Fruit fly (Drosophila melanogaster) whole organism, prepupa: ENCODE results near the gene AstCC.
A peak's percentile ranks its signal among the peaks of the same experiment; 100 is the strongest.

ENCODE experiments used
- Blimp-1 ChIP-seq: fragments of 200-800 bp; sonication (Bioruptor generic); optimal IDR thresholded peaks from 3 replicates; lab custom pipeline; 2017; ENCODE audit warnings: missing biosample characterization, missing genetic modification characterization, mild to moderate bottlenecking, moderate library complexity, missing genetic modification reagents
- CG10631 ChIP-seq: fragments of 200-800 bp; sonication (Bioruptor generic); optimal IDR thresholded peaks from 2 replicates; lab custom pipeline; 2016; ENCODE audit warnings: missing biosample characterization, missing genetic modification characterization
- CG11294 ChIP-seq: fragments of 200-800 bp; sonication (Bioruptor generic); IDR thresholded peaks from 2 replicates; pipeline ENCODE4 v1.3.6; 2022; ENCODE audit warnings: missing biosample characterization, missing genetic modification characterization
- CG11762 ChIP-seq: fragments of 200-800 bp; sonication (Bioruptor generic); optimal IDR thresholded peaks from 3 replicates; lab custom pipeline; 2016; ENCODE audit warnings: missing biosample characterization, missing genetic modification characterization; ENCODE audit not compliant: insufficient read depth
- CG11902 ChIP-seq: fragments of 200-800 bp; sonication (Bioruptor generic); optimal IDR thresholded peaks from 3 replicates; lab custom pipeline; 2016; ENCODE audit warnings: missing biosample characterization, missing genetic modification characterization
- CG15336 ChIP-seq: fragments of 200-800 bp; sonication (Bioruptor generic); IDR thresholded peaks from 2 replicates; pipeline ENCODE4 v1.3.6; 2022; ENCODE audit warnings: missing biosample characterization, missing genetic modification characterization
- CG1621 ChIP-seq: fragments of 200-800 bp; sonication (Bioruptor generic); optimal IDR thresholded peaks from 3 replicates; lab custom pipeline; 2018; ENCODE audit warnings: missing biosample characterization, mild to moderate bottlenecking, missing genetic modification characterization
- CG32006 ChIP-seq: fragments of 200-800 bp; sonication (Bioruptor generic); optimal IDR thresholded peaks from 3 replicates; lab custom pipeline; 2017; ENCODE audit warnings: missing biosample characterization, mild to moderate bottlenecking, missing genetic modification characterization
- CG34406 ChIP-seq: fragments of 200-800 bp; sonication (Bioruptor generic); optimal IDR thresholded peaks from 3 replicates; lab custom pipeline; 2016; ENCODE audit warnings: missing biosample characterization, missing genetic modification characterization
- CG3919 ChIP-seq: fragments of 200-800 bp; sonication (Bioruptor generic); optimal IDR thresholded peaks from 3 replicates; lab custom pipeline; 2016; ENCODE audit warnings: missing biosample characterization, missing genetic modification characterization
- CG4318 ChIP-seq: fragments of 200-800 bp; sonication (Bioruptor generic); optimal IDR thresholded peaks from 3 replicates; lab custom pipeline; 2017; ENCODE audit warnings: missing biosample characterization, mild to moderate bottlenecking, missing genetic modification characterization
- CG6163 ChIP-seq: fragments of 200-800 bp; sonication (Bioruptor generic); IDR thresholded peaks from 3 replicates; pipeline ENCODE4 v1.3.6; 2022; ENCODE audit warnings: missing biosample characterization, missing genetic modification characterization
- CG6792 ChIP-seq: fragments of 200-800 bp; sonication (Bioruptor generic); optimal IDR thresholded peaks from 3 replicates; lab custom pipeline; 2016; ENCODE audit warnings: missing biosample characterization, missing genetic modification characterization
- CG6808 ChIP-seq: fragments of 200-800 bp; sonication (Bioruptor generic); optimal IDR thresholded peaks from 3 replicates; lab custom pipeline; 2017; ENCODE audit warnings: missing biosample characterization, missing genetic modification characterization, mild to moderate bottlenecking, moderate library complexity, missing genetic modification reagents
- CG6854 ChIP-seq: fragments of 200-800 bp; sonication (Bioruptor generic); optimal IDR thresholded peaks from 2 replicates; lab custom pipeline; 2017; ENCODE audit warnings: missing biosample characterization, mild to moderate bottlenecking, missing genetic modification characterization
- CG7368 ChIP-seq: fragments of 200-800 bp; sonication (Bioruptor generic); optimal IDR thresholded peaks from 3 replicates; lab custom pipeline; 2016; ENCODE audit warnings: missing biosample characterization, missing genetic modification characterization
- CG8632 ChIP-seq: fragments of 200-800 bp; sonication (Bioruptor generic); optimal IDR thresholded peaks from 3 replicates; lab custom pipeline; 2016; ENCODE audit warnings: missing biosample characterization, missing genetic modification characterization
- CG9139 ChIP-seq: fragments of 200-800 bp; sonication (Bioruptor generic); optimal IDR thresholded peaks from 3 replicates; lab custom pipeline; 2017; ENCODE audit warnings: missing biosample characterization, mild to moderate bottlenecking, missing genetic modification characterization
- Eip93F ChIP-seq: fragments of 200-800 bp; sonication (Bioruptor generic); optimal IDR thresholded peaks from 2 replicates; lab custom pipeline; 2016; ENCODE audit warnings: missing biosample characterization, mild to moderate bottlenecking, missing genetic modification characterization
- Ets96B ChIP-seq: fragments of 200-800 bp; optimal IDR thresholded peaks from 2 replicates; lab custom pipeline; 2019; ENCODE audit warnings: missing biosample characterization, mild to moderate bottlenecking, missing genetic modification characterization, moderate library complexity
- Gug ChIP-seq: fragments of 200-800 bp; sonication (Bioruptor generic); IDR thresholded peaks from 2 replicates; pipeline ENCODE4 v1.3.6; 2022; ENCODE audit warnings: missing biosample characterization, missing genetic modification characterization
- Hr38 ChIP-seq: sonication (Bioruptor generic); optimal IDR thresholded peaks from 2 replicates; lab custom pipeline; 2016; ENCODE audit warnings: missing biosample characterization, missing genetic modification characterization
- Hr39 ChIP-seq: fragments of 200-800 bp; sonication (Bioruptor generic); optimal IDR thresholded peaks from 2 replicates; lab custom pipeline; 2016; ENCODE audit warnings: missing biosample characterization, missing genetic modification characterization
- Hr4 ChIP-seq: fragments of 200-800 bp; sonication (Bioruptor generic); optimal IDR thresholded peaks from 3 replicates; lab custom pipeline; 2016; ENCODE audit warnings: missing biosample characterization, missing genetic modification characterization
- Lpt ChIP-seq: fragments of 200-800 bp; sonication (Bioruptor generic); optimal IDR thresholded peaks from 3 replicates; lab custom pipeline; 2016; ENCODE audit warnings: missing biosample characterization, missing genetic modification characterization
- Met ChIP-seq: fragments of 200-800 bp; sonication (Bioruptor generic); optimal IDR thresholded peaks from 3 replicates; lab custom pipeline; 2016; ENCODE audit warnings: missing biosample characterization, missing genetic modification characterization
- Smox ChIP-seq: fragments of 200-800 bp; sonication (Bioruptor generic); optimal IDR thresholded peaks from 3 replicates; lab custom pipeline; 2016; ENCODE audit warnings: missing biosample characterization, missing genetic modification characterization
- Sox102F ChIP-seq: fragments of 200-800 bp; sonication (Bioruptor generic); optimal IDR thresholded peaks from 2 replicates; lab custom pipeline; 2016; ENCODE audit warnings: missing biosample characterization, mild to moderate bottlenecking, missing genetic modification characterization
- Sox14 ChIP-seq: fragments of 200-800 bp; sonication (Bioruptor generic); optimal IDR thresholded peaks from 3 replicates; lab custom pipeline; 2016; ENCODE audit warnings: missing biosample characterization, missing genetic modification characterization
- Sox15 ChIP-seq: fragments of 200-800 bp; sonication (Bioruptor generic); optimal IDR thresholded peaks from 3 replicates; lab custom pipeline; 2016; ENCODE audit warnings: missing biosample characterization, missing genetic modification characterization
- achi ChIP-seq: fragments of 200-800 bp; sonication (Bioruptor generic); optimal IDR thresholded peaks from 3 replicates; lab custom pipeline; 2016; ENCODE audit warnings: missing biosample characterization, missing genetic modification characterization
- acj6 ChIP-seq: fragments of 200-800 bp; sonication (Bioruptor generic); optimal IDR thresholded peaks from 3 replicates; lab custom pipeline; 2016; ENCODE audit warnings: missing biosample characterization, missing genetic modification characterization
- cyc ChIP-seq: fragments of 200-800 bp; sonication (Bioruptor generic); optimal IDR thresholded peaks from 3 replicates; lab custom pipeline; 2016; ENCODE audit warnings: missing biosample characterization, missing genetic modification characterization
- dac ChIP-seq: fragments of 200-800 bp; sonication (Bioruptor generic); optimal IDR thresholded peaks from 2 replicates; lab custom pipeline; 2017; ENCODE audit warnings: missing biosample characterization, mild to moderate bottlenecking, missing genetic modification characterization
- dsx ChIP-seq: fragments of 200-800 bp; optimal IDR thresholded peaks from 3 replicates; lab custom pipeline; 2019; ENCODE audit warnings: missing biosample characterization, mild to moderate bottlenecking, missing genetic modification characterization, moderate library complexity; ENCODE audit not compliant: poor library complexity, severe bottlenecking
- eg ChIP-seq: fragments of 200-800 bp; sonication (Bioruptor generic); IDR thresholded peaks from 3 replicates; pipeline ENCODE4 v1.3.6; 2022; ENCODE audit warnings: missing biosample characterization, missing genetic modification characterization
- esn ChIP-seq: fragments of 200-800 bp; sonication (Bioruptor generic); optimal IDR thresholded peaks from 2 replicates; lab custom pipeline; 2016; ENCODE audit warnings: missing biosample characterization, mild to moderate bottlenecking, missing genetic modification characterization, moderate library complexity
- fd59A ChIP-seq: fragments of 200-800 bp; sonication (Bioruptor generic); optimal IDR thresholded peaks from 2 replicates; lab custom pipeline; 2017; ENCODE audit warnings: missing biosample characterization, mild to moderate bottlenecking, missing genetic modification characterization, missing genetic modification reagents
- fd85E ChIP-seq: fragments of 200-800 bp; sonication (Bioruptor generic); optimal IDR thresholded peaks from 3 replicates; lab custom pipeline; 2016; ENCODE audit warnings: missing biosample characterization, missing genetic modification characterization
- fkh ChIP-seq: fragments of 200-800 bp; sonication (Bioruptor generic); optimal IDR thresholded peaks from 3 replicates; lab custom pipeline; 2017; ENCODE audit warnings: missing biosample characterization, mild to moderate bottlenecking, missing genetic modification characterization, moderate library complexity
- lz ChIP-seq: fragments of 200-800 bp; sonication (Bioruptor generic); optimal IDR thresholded peaks from 3 replicates; lab custom pipeline; 2016; ENCODE audit warnings: missing biosample characterization, missing genetic modification characterization
- pdm3 ChIP-seq: fragments of 200-800 bp; sonication (Bioruptor generic); optimal IDR thresholded peaks from 3 replicates; lab custom pipeline; 2016; ENCODE audit warnings: missing biosample characterization, missing genetic modification characterization
- salr ChIP-seq, 2 experiments: fragments of 200-800 bp; sonication (Bioruptor generic); optimal IDR thresholded peaks; 3 replicates each; lab custom pipeline; 2016 to 2018; ENCODE audit warnings: missing biosample characterization in 2 of 2, missing genetic modification characterization in 2 of 2, mild to moderate bottlenecking in 1 of 2
- spab ChIP-seq: fragments of 200-800 bp; sonication (Bioruptor generic); optimal IDR thresholded peaks from 2 replicates; lab custom pipeline; 2017; ENCODE audit warnings: missing biosample characterization, mild to moderate bottlenecking, missing genetic modification characterization, missing genetic modification reagents
- ss ChIP-seq, 2 experiments: fragments of 200-800 bp; sonication (Bioruptor generic); optimal IDR thresholded peaks; 2 replicates in 1 of 2; 3 replicates in 1 of 2; lab custom pipeline; 2017 to 2018; ENCODE audit warnings: mild to moderate bottlenecking in 2 of 2, missing biosample characterization in 2 of 2, missing genetic modification characterization in 2 of 2, moderate library complexity in 1 of 2
- svp ChIP-seq: fragments of 200-800 bp; sonication (Bioruptor generic); peaks from one replicate; lab custom pipeline; 2016; ENCODE audit warnings: missing biosample characterization, missing genetic modification characterization
- topi ChIP-seq: fragments of 200-800 bp; sonication (Bioruptor generic); optimal IDR thresholded peaks from 3 replicates; lab custom pipeline; 2016; ENCODE audit warnings: missing biosample characterization, missing genetic modification characterization
- vri ChIP-seq: fragments of 200-800 bp; sonication (Bioruptor generic); optimal IDR thresholded peaks from 3 replicates; lab custom pipeline; 2016; ENCODE audit warnings: missing biosample characterization, mild to moderate bottlenecking, missing genetic modification characterization

The AstCC gene

DNA sequence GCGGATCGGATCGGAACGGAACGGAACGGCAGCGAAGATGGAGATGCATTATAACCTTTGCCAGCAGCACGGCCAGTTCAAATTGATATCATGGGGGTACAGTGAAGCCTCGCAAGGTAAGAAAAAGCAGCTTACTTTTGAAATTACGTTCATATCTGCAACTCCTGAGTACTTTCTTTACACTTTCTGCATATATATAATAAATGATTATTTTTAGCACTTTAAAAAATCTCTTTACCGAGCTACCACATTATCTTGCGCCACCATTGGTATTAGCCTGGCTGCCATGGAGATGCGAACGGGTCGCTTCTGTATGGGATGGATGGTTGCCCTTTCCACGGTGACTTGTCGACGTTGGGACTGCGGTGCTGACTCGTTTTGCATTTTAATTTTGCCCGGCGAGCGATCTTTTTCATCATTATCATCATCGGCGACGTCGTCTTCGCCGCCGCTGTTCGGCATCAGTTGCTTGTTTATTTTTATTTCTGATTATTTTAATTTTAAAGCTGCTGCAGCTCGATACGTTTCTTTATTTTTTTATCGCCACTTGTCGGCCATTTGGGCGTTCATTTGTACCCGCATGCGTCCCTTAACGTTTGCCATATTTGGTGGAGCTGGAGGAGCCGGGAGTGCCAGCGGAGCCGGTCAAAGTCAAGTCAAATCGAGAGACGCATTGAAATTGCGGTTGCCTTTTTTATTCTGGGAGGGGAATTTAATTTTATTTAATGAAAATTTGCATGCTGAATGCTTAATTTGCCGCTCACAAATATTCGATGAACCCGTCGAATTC, 31.8 kb downstream of the AstCC start (continued):
- peak; percentile 66 for TF ChIP-seq Gug (GFP tag; lab: Robert Waterston, UW)
- TF ChIP-seq svp (GFP tag; lab: Kevin White, UChicago): peak; percentile 100
- peak; percentile 50 for TF ChIP-seq CG32006
- TF ChIP-seq dsx (GFP tag; lab: Kevin White, UChicago): peak; percentile 83
- peak; percentile 90 for TF ChIP-seq CG6808
- TF ChIP-seq CG11902 (GFP tag; lab: Kevin White, UChicago): peak; percentile 93
- TF ChIP-seq ss (GFP tag; optimal IDR thresholded peaks at IDR 0.05; lab: Kevin White, UChicago): peak; percentile 86 to 92
- peak; percentile 62 for TF ChIP-seq Blimp-1
- peak; percentile 84 for TF ChIP-seq CG6854
- TF ChIP-seq cyc: peak; percentile 91
- peak; percentile 79 for TF ChIP-seq CG9139 (GFP tag; lab: Kevin White, UChicago)
- TF ChIP-seq spab (GFP tag; lab: Kevin White, UChicago): peak; percentile 88
- TF ChIP-seq pdm3 (GFP tag; lab: Kevin White, UChicago): peak; percentile 90
- peak; percentile 70 for TF ChIP-seq eg (GFP tag; lab: Robert Waterston, UW)
- TF ChIP-seq Hr38 (GFP tag; lab: Kevin White, UChicago): no peak
- TF ChIP-seq Lpt (GFP tag; lab: Kevin White, UChicago): peak; percentile 58
- TF ChIP-seq CG7368 (GFP tag; lab: Kevin White, UChicago): peak; percentile 85
- TF ChIP-seq fkh (GFP tag; lab: Kevin White, UChicago): no peak
- TF ChIP-seq CG3919 (GFP tag; lab: Kevin White, UChicago): peak; percentile 92
- peak; percentile 88 for TF ChIP-seq CG11762 (GFP tag; lab: Kevin White, UChicago)
- TF ChIP-seq vri (GFP tag; lab: Kevin White, UChicago): peak; percentile 84
- TF ChIP-seq CG4318 (GFP tag; lab: Kevin White, UChicago): no peak
- peak; percentile 93 for TF ChIP-seq CG6792 (GFP tag; lab: Kevin White, UChicago)
- TF ChIP-seq Ets96B (tag; lab: Kevin White, UChicago): peak; percentile 91
- peak; percentile 94 for TF ChIP-seq CG6163
- TF ChIP-seq CG8632: peak; percentile 86
- TF ChIP-seq Met (GFP tag; lab: Kevin White, UChicago): peak; percentile 94
- peak; percentile 91 for TF ChIP-seq lz
- peak; percentile 91 for TF ChIP-seq Smox (GFP tag; lab: Kevin White, UChicago)
- TF ChIP-seq dac (GFP tag; lab: Kevin White, UChicago): peak; percentile 6
- peak; percentile 86 for TF ChIP-seq CG1621 (tag; lab: Kevin White, UChicago)
- TF ChIP-seq Sox102F (GFP tag; lab: Kevin White, UChicago): peak; percentile 91
- TF ChIP-seq fd85E (GFP tag; lab: Kevin White, UChicago): peak; percentile 79

DNA sequence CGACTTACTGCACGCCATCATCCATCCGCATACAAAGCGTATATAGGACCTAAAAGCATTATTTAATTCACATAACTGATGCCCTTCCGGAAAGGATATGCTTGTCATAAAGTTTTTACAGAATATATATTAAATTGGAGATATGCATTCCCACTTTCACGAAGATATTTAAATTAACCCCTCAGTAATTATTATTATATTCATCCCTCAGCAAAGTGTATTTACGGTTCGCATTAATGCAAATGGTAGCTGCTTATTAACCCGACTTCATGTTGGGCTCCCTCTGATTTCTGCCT, 32.6 kb downstream of the AstCC start:
- TF ChIP-seq dsx (GFP tag; lab: Kevin White, UChicago) (peak; percentile 80), CG11902 (GFP tag; lab: Kevin White, UChicago) (peak; percentile 46), CG3919 (GFP tag; lab: Kevin White, UChicago) (peak; percentile 31), Hr39 (GFP tag; lab: Kevin White, UChicago) (no peak), esn (GFP tag; lab: Kevin White, UChicago) (peak; percentile 16), dac (GFP tag; lab: Kevin White, UChicago) (no peak), acj6 (peak; percentile 52), salr (GFP tag; optimal IDR thresholded peaks at IDR 0.05; lab: Kevin White, UChicago) (no peak), Eip93F (no peak), fd59A (no peak), Sox14 (no peak), CG34406 (peak; percentile 79), svp (GFP tag; lab: Kevin White, UChicago) (no peak), CG32006 (peak; percentile 38), Sox15 (GFP tag; lab: Kevin White, UChicago) (peak; percentile 31), Hr4 (GFP tag; lab: Kevin White, UChicago) (no peak), CG11294 (GFP tag; lab: Robert Waterston, UW) (no peak), topi (GFP tag; lab: Kevin White, UChicago) (peak; percentile 26), Ets96B (tag; lab: Kevin White, UChicago) (peak; percentile 84), vri (GFP tag; lab: Kevin White, UChicago) (no peak), Sox102F (GFP tag; lab: Kevin White, UChicago) (no peak), CG7368 (GFP tag; lab: Kevin White, UChicago) (no peak), CG11762 (GFP tag; lab: Kevin White, UChicago) (peak; percentile 9), CG10631 (GFP tag; lab: Kevin White, UChicago) (peak; percentile 76), achi (GFP tag; lab: Kevin White, UChicago) (peak; percentile 68), CG15336 (GFP tag; lab: Robert Waterston, UW) (peak; percentile 34; the same call in 1 of the 2 replicates), CG6808 (peak; percentile 25)
